Worm (Caenorhabditis elegans) whole organism, L1 larva: ENCODE data around the gene Y42H9AR.1.

Experiments
- C16A3.4 ChIP-seq: fragments of 150-350 bp; optimal IDR thresholded peaks from 2 replicates; lab custom pipeline; 2014; ENCODE audit warnings: missing biosample characterization, missing genetic modification characterization
- F16B12.6 ChIP-seq: fragments of 150-350 bp; optimal IDR thresholded peaks from 2 replicates; lab custom pipeline; 2014; ENCODE audit warnings: missing biosample characterization, missing genetic modification characterization
- Y116A8C.19 ChIP-seq: sonication (generic microtip); optimal IDR thresholded peaks from 2 replicates; lab custom pipeline; 2016; ENCODE audit warnings: missing compliant biosample characterization, missing genetic modification characterization, borderline replicate concordance
- blmp-1 ChIP-seq: fragments of 150-350 bp; optimal IDR thresholded peaks from 2 replicates; lab custom pipeline; 2014; ENCODE audit warnings: missing biosample characterization, missing genetic modification characterization
- ceh-90 ChIP-seq: sonication (generic microtip); optimal IDR thresholded peaks from 2 replicates; lab custom pipeline; 2016; ENCODE audit warnings: missing genetic modification characterization, missing compliant biosample characterization
- ces-1 ChIP-seq: fragments of 150-350 bp; optimal IDR thresholded peaks from 2 replicates; lab custom pipeline; 2014; ENCODE audit warnings: missing biosample characterization, missing genetic modification reagents, missing genetic modification characterization
- dpl-1 ChIP-seq, 3 experiments: fragments of 150-350 bp in 2 of 3; sonication (generic microtip) in 1 of 3; optimal IDR thresholded peaks; 2 replicates each; lab custom pipeline; 2014 to 2017; ENCODE audit warnings: missing biosample characterization in 3 of 3, missing genetic modification characterization in 3 of 3, missing genetic modification reagents in 3 of 3
- dsc-1 ChIP-seq: sonication (generic microtip); optimal IDR thresholded peaks from 2 replicates; lab custom pipeline; 2016; ENCODE audit warnings: mild to moderate bottlenecking, missing genetic modification characterization, missing compliant biosample characterization
- efl-1 ChIP-seq, 4 experiments: fragments of 150-350 bp; optimal IDR thresholded peaks in 3 of 4; peaks in 1 of 4; 1 replicate in 1 of 4; 2 replicates in 3 of 4; lab custom pipeline; 2014; ENCODE audit warnings: missing biosample characterization in 2 of 4, missing genetic modification characterization in 2 of 4, missing genetic modification reagents in 2 of 4
- elt-2 ChIP-seq: sonication (generic microtip); optimal IDR thresholded peaks from 2 replicates; lab custom pipeline; 2016; ENCODE audit warnings: missing genetic modification characterization, mild to moderate bottlenecking, inconsistent platforms, missing compliant biosample characterization, missing genetic modification reagents
- elt-3 ChIP-seq, 6 experiments: fragments of 150-350 bp in 1 of 6; sonication (generic microtip); optimal IDR thresholded peaks; 2 replicates each; lab custom pipeline; 2017 to 2018; ENCODE audit warnings: missing biosample characterization in 6 of 6, missing genetic modification characterization in 6 of 6, inconsistent platforms in 1 of 6
- fkh-8 ChIP-seq: sonication (generic microtip); optimal IDR thresholded peaks from 2 replicates; lab custom pipeline; 2016; ENCODE audit warnings: mild to moderate bottlenecking, missing genetic modification characterization, missing compliant biosample characterization
- hlh-17 ChIP-seq: fragments of 200-800 bp; sonication (Bioruptor generic); optimal IDR thresholded peaks from 2 replicates; lab custom pipeline; 2018; ENCODE audit warnings: missing genetic modification characterization, mild to moderate bottlenecking, missing compliant biosample characterization, moderate library complexity, borderline replicate concordance
- irx-1 ChIP-seq: sonication (generic microtip); optimal IDR thresholded peaks from 2 replicates; lab custom pipeline; 2016; ENCODE audit warnings: missing genetic modification characterization, missing compliant biosample characterization
- lin-14 ChIP-seq: fragments of 200-800 bp; sonication (Bioruptor generic); optimal IDR thresholded peaks from 2 replicates; lab custom pipeline; 2018; ENCODE audit warnings: mild to moderate bottlenecking, missing genetic modification characterization, moderate library complexity, missing compliant biosample characterization
- lin-35 ChIP-seq, 2 experiments: fragments of 150-350 bp; optimal IDR thresholded peaks; 2 replicates each; lab custom pipeline; 2014; ENCODE audit warnings: missing biosample characterization in 2 of 2, missing genetic modification characterization in 2 of 2, missing genetic modification reagents in 2 of 2
- lir-3 ChIP-seq: sonication (generic microtip); optimal IDR thresholded peaks from 2 replicates; lab custom pipeline; 2016; ENCODE audit warnings: mild to moderate bottlenecking, missing genetic modification characterization, moderate library complexity, missing compliant biosample characterization; ENCODE audit not compliant: poor library complexity
- lsy-2 ChIP-seq, 2 experiments: fragments of 150-350 bp; optimal IDR thresholded peaks; 2 replicates each; lab custom pipeline; 2014; ENCODE audit warnings: missing biosample characterization in 2 of 2, missing genetic modification characterization in 2 of 2
- mab-9 ChIP-seq: fragments of 200-800 bp; sonication (Bioruptor generic); IDR thresholded peaks from 2 replicates; pipeline ENCODE4 v1.3.6; 2022; ENCODE audit warnings: missing genetic modification reagents, missing genetic modification characterization, missing compliant biosample characterization
- mdl-1 ChIP-seq, 2 experiments: fragments of 150-350 bp; optimal IDR thresholded peaks; 2 replicates each; lab custom pipeline; 2014 to 2017; ENCODE audit warnings: missing biosample characterization in 2 of 2, missing genetic modification characterization in 2 of 2, inconsistent platforms in 1 of 2
- mep-1 ChIP-seq: fragments of 150-350 bp; optimal IDR thresholded peaks from 2 replicates; lab custom pipeline; 2014; ENCODE audit warnings: missing biosample characterization, missing genetic modification characterization
- nhr-12 ChIP-seq: sonication (generic microtip); optimal IDR thresholded peaks from 2 replicates; lab custom pipeline; 2017; ENCODE audit warnings: missing biosample characterization, missing genetic modification characterization
- nhr-19 ChIP-seq: fragments of 200-800 bp; sonication (Bioruptor generic); conservative IDR thresholded peaks from 2 replicates; pipeline ENCODE4 v1.3.6; 2022; ENCODE audit warnings: missing genetic modification characterization, missing compliant biosample characterization
- nhr-20 ChIP-seq: sonication (generic microtip); optimal IDR thresholded peaks from 2 replicates; lab custom pipeline; 2016; ENCODE audit warnings: mild to moderate bottlenecking, missing genetic modification characterization, missing compliant biosample characterization
- nhr-28 ChIP-seq: fragments of 150-350 bp; optimal IDR thresholded peaks from 2 replicates; lab custom pipeline; 2014; ENCODE audit warnings: missing biosample characterization, missing genetic modification characterization
- nhr-47 ChIP-seq: sonication (generic microtip); optimal IDR thresholded peaks from 2 replicates; lab custom pipeline; 2016; ENCODE audit warnings: mild to moderate bottlenecking, missing genetic modification characterization, moderate library complexity, missing compliant biosample characterization
- nhr-71 ChIP-seq: sonication (generic microtip); optimal IDR thresholded peaks from 2 replicates; lab custom pipeline; 2016; ENCODE audit warnings: mild to moderate bottlenecking, missing genetic modification characterization, moderate library complexity, missing compliant biosample characterization
- nhr-76 ChIP-seq: sonication (generic microtip); optimal IDR thresholded peaks from 2 replicates; lab custom pipeline; 2017; ENCODE audit warnings: missing biosample characterization, missing genetic modification characterization
- nhr-77 ChIP-seq: fragments of 150-350 bp; optimal IDR thresholded peaks from 2 replicates; lab custom pipeline; 2014; ENCODE audit warnings: missing biosample characterization, missing genetic modification characterization
- nhr-85 ChIP-seq: sonication (generic microtip); peaks from one replicate; lab custom pipeline; 2016; ENCODE audit warnings: missing genetic modification characterization, inconsistent platforms, missing compliant biosample characterization
- nhr-90 ChIP-seq: sonication (generic microtip); optimal IDR thresholded peaks from 2 replicates; lab custom pipeline; 2016; ENCODE audit warnings: mild to moderate bottlenecking, missing genetic modification characterization, missing compliant biosample characterization; ENCODE audit not compliant: poor library complexity
- pax-3 ChIP-seq: fragments of 200-800 bp; sonication (Bioruptor generic); optimal IDR thresholded peaks from 2 replicates; lab custom pipeline; 2018; ENCODE audit warnings: mild to moderate bottlenecking, missing genetic modification characterization, moderate library complexity, missing compliant biosample characterization
- skn-1 ChIP-seq: fragments of 150-350 bp; optimal IDR thresholded peaks from 2 replicates; lab custom pipeline; 2014; ENCODE audit warnings: missing biosample characterization, missing genetic modification characterization
- snpc-4 ChIP-seq: fragments of 150-350 bp; optimal IDR thresholded peaks from 2 replicates; lab custom pipeline; 2014; ENCODE audit warnings: missing biosample characterization, missing genetic modification characterization
- snu-23 ChIP-seq: sonication (generic microtip); optimal IDR thresholded peaks from 2 replicates; lab custom pipeline; 2016; ENCODE audit warnings: missing genetic modification characterization, missing compliant biosample characterization
- sox-4 ChIP-seq: sonication (generic microtip); optimal IDR thresholded peaks from 2 replicates; lab custom pipeline; 2016; ENCODE audit warnings: missing genetic modification characterization, missing compliant biosample characterization
- sptf-1 ChIP-seq: fragments of 150-350 bp; optimal IDR thresholded peaks from 2 replicates; lab custom pipeline; 2014; ENCODE audit warnings: missing biosample characterization, missing genetic modification characterization
- swsn-7 ChIP-seq: sonication (generic microtip); optimal IDR thresholded peaks from 2 replicates; lab custom pipeline; 2016; ENCODE audit warnings: missing genetic modification characterization, missing compliant biosample characterization
- tbx-2 ChIP-seq: sonication (generic microtip); optimal IDR thresholded peaks from 2 replicates; lab custom pipeline; 2016; ENCODE audit warnings: missing genetic modification characterization, missing compliant biosample characterization
- unc-62 ChIP-seq: fragments of 150-350 bp; optimal IDR thresholded peaks from 2 replicates; lab custom pipeline; 2014; ENCODE audit warnings: missing biosample characterization, missing genetic modification reagents, missing genetic modification characterization
- zip-4 ChIP-seq: fragments of 200-800 bp; sonication (Bioruptor generic); optimal IDR thresholded peaks from 2 replicates; lab custom pipeline; 2018; ENCODE audit warnings: mild to moderate bottlenecking, missing genetic modification characterization, moderate library complexity, missing compliant biosample characterization
- ztf-11 ChIP-seq, 2 experiments: sonication (generic microtip); optimal IDR thresholded peaks; 2 replicates each; lab custom pipeline; 2016 to 2017; ENCODE audit warnings: missing genetic modification characterization in 2 of 2, missing biosample characterization in 1 of 2, missing compliant biosample characterization in 1 of 2
- ztf-4 ChIP-seq: fragments of 150-350 bp; optimal IDR thresholded peaks from 2 replicates; lab custom pipeline; 2014; ENCODE audit warnings: missing biosample characterization, missing genetic modification characterization

The Y42H9AR.1 gene

ce11 chrIV:8144341-8144740, 31.1 kb downstream of the Y42H9AR.1 start:
- TF ChIP-seq ceh-90 (tag; lab: Kevin White, UChicago) (no peak), dsc-1 (tag; lab: Kevin White, UChicago) (peak; percentile 65)
- TF ChIP-seq, all 84 proteins: peak for 1

DNA sequence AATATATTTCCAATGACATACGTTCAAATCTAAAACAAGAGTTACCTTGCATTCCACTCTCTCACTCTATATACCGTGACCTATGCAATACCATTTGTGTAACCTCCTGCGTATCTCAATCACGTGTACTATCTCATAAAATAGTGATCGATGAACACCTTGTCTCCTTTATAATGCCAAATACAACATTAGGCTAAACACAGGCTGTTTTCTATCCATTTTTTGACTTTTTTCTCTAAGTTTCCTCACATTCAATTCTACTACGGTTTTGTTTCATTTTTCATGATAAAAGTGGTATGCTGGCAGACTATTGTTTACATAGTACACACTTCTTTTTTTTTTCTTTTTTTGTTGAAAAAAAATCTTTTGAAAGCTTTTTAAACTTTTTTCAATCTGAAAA, 33.1 kb downstream of the Y42H9AR.1 start:
- TF ChIP-seq swsn-7 (tag; lab: Kevin White, UChicago) (peak; percentile 11), nhr-77 (no peak), lin-35 (GFP tag; optimal IDR thresholded peaks at IDR 0.05; lab: Kevin White, UChicago) (peak in 1 of 2 experiments; percentile 74), lin-14 (peak; percentile 86), fkh-8 (tag; lab: Kevin White, UChicago) (no peak), lsy-2 (tag; optimal IDR thresholded peaks at IDR 0.05; lab: Kevin White, UChicago) (peak; percentile 14 to 46), nhr-71 (peak; percentile 65), C16A3.4 (tag; lab: Kevin White, UChicago) (peak; percentile 31), blmp-1 (peak; percentile 45), nhr-90 (tag; lab: Kevin White, UChicago) (peak; percentile 51), elt-2 (tag; lab: Kevin White, UChicago) (peak; percentile 28), nhr-20 (tag; lab: Kevin White, UChicago) (peak; percentile 75), tbx-2 (no peak), nhr-85 (peak; percentile 94), irx-1 (peak; percentile 11), mep-1 (tag; lab: Kevin White, UChicago) (peak; percentile 34), nhr-19 (peak; percentile 17; the same call in 1 of the 2 replicates), efl-1 (optimal IDR thresholded peaks at IDR 0.05; lab: Kevin White, UChicago) (peak in 1 of 2 experiments; percentile 33), efl-1 (GFP tag; optimal IDR thresholded peaks at IDR 0.05 in 1 of 2; lab: Kevin White, UChicago) (no peak), zip-4 (no peak), lir-3 (tag; lab: Kevin White, UChicago) (peak; percentile 17), skn-1 (tag; lab: Kevin White, UChicago) (peak; percentile 40), nhr-12 (no peak), nhr-47 (tag; lab: Kevin White, UChicago) (peak; percentile 23), dpl-1 (GFP tag; optimal IDR thresholded peaks at IDR 0.05; lab: Kevin White, UChicago) (peak in 1 of 3 experiments; percentile 29), mdl-1 (tag; optimal IDR thresholded peaks at IDR 0.05; lab: Kevin White, UChicago) (peak in 1 of 2 experiments; percentile 71), nhr-28 (tag; lab: Kevin White, UChicago) (no peak), elt-3 (tag; optimal IDR thresholded peaks at IDR 0.05; lab: Kevin White, UChicago) (peak in 2 of 6 experiments; percentile 34 to 64), snu-23 (GFP tag; lab: Kevin White, UChicago) (peak; percentile 76)

DNA sequence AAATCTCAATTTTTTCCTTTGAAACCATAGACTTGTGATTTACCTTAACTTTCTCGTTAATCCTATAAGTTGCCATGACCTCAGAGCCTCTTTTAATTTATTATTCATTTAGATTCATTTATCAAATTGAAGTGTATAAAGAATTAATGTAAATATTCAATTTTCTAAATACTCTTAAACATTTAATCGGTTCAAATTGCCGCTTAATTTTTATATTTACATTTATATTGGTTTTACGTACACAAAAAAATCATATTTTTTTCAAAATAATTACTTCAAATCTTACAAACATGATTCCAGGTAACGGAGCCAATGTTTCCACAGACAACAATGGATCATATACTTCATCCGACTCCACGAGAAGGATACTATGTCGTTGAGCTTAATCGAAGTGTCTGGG, 35.3 kb downstream of the Y42H9AR.1 start, which contains the start of gene pmk-1:
TSS of gene pmk-1 (plus strand) at position 301 of the 400 bp plus-strand sequence.
- TF ChIP-seq tbx-2, result no peak
- TF ChIP-seq sptf-1 (tag; lab: Kevin White, UChicago), result no peak
- no peak for TF ChIP-seq nhr-20 (tag; lab: Kevin White, UChicago)
- TF ChIP-seq blmp-1, result no peak
- no peak for TF ChIP-seq nhr-19
- no peak for TF ChIP-seq pax-3
- no peak for TF ChIP-seq nhr-76 (tag; lab: Kevin White, UChicago)
- no peak for TF ChIP-seq mab-9 (GFP tag; lab: Robert Waterston, UW)
- TF ChIP-seq sox-4 (tag; lab: Kevin White, UChicago), result no peak
- TF ChIP-seq ztf-4 (tag; lab: Kevin White, UChicago), result no peak
- TF ChIP-seq ceh-90 (tag; lab: Kevin White, UChicago), result no peak
- TF ChIP-seq ces-1 (GFP tag; lab: Kevin White, UChicago), result no peak
- no peak for TF ChIP-seq ztf-11 (tag; optimal IDR thresholded peaks at IDR 0.05; lab: Kevin White, UChicago)
- no peak for TF ChIP-seq unc-62
- TF ChIP-seq F16B12.6, result no peak
- TF ChIP-seq mep-1 (tag; lab: Kevin White, UChicago), result no peak
- TF ChIP-seq Y116A8C.19 (tag; lab: Kevin White, UChicago), result no peak
- no peak for TF ChIP-seq snpc-4
- TF ChIP-seq swsn-7 (tag; lab: Kevin White, UChicago), result no peak
- TF ChIP-seq hlh-17, result no peak
